Worm (Caenorhabditis elegans): Measurements from ENCODE around the gene K08H2.5.

The K08H2.5 gene

ce11 chrX:13264550-13264949, 22.4 kb upstream of the K08H2.5 start (continued):
- no peak for TF ChIP-seq nhr-84 (tag; optimal IDR thresholded peaks at IDR 0.05)
- TF ChIP-seq sptf-1 (tag; optimal IDR thresholded peaks at IDR 0.05) = no peak
- TF ChIP-seq pqm-1 (tag; optimal IDR thresholded peaks at IDR 0.05) = no peak
- no peak for TF ChIP-seq fkh-10 (GFP tag; optimal IDR thresholded peaks at IDR 0.05)
- no peak for TF ChIP-seq elt-2 (tag; optimal IDR thresholded peaks at IDR 0.05)
- TF ChIP-seq mdl-1 (tag; optimal IDR thresholded peaks at IDR 0.05) = peak in 1 of 2 experiments; percentile 44
- peak; percentile 12 for TF ChIP-seq fkh-8 (tag; optimal IDR thresholded peaks at IDR 0.05)
- TF ChIP-seq hlh-4 (tag; optimal IDR thresholded peaks at IDR 0.05) = no peak
- TF ChIP-seq mab-9 (GFP tag; IDR thresholded peaks at IDR 0.05) = no peak; the same call in 1 of the 2 replicates
- TF ChIP-seq rnt-1 (tag; optimal IDR thresholded peaks at IDR 0.05) = peak; percentile 73
- TF ChIP-seq unc-30 (tag; optimal IDR thresholded peaks at IDR 0.05) = no peak
- peak; percentile 20 for TF ChIP-seq lir-3 (tag; optimal IDR thresholded peaks at IDR 0.05; ENCODE audit: poor library complexity)
- TF ChIP-seq snu-23 (GFP tag; optimal IDR thresholded peaks at IDR 0.05) = peak; percentile 69
- no peak for TF ChIP-seq aly-2 (tag; optimal IDR thresholded peaks at IDR 0.05)
- TF ChIP-seq unc-86 (tag; optimal IDR thresholded peaks at IDR 0.05) = peak; percentile 44
- no peak for TF ChIP-seq zip-4 (GFP tag; optimal IDR thresholded peaks at IDR 0.05)
- TF ChIP-seq lsy-2 (tag; optimal IDR thresholded peaks at IDR 0.05) = peak in 1 of 2 experiments; percentile 25
- TF ChIP-seq isw-1 (GFP tag; IDR thresholded peaks at IDR 0.05) = peak; percentile 16
- no peak for TF ChIP-seq egl-27 (tag; optimal IDR thresholded peaks at IDR 0.05)
- TF ChIP-seq efl-1 (optimal IDR thresholded peaks at IDR 0.05) = peak in 1 of 2 experiments; percentile 1
- peak in 1 of 2 experiments; percentile 58 for TF ChIP-seq efl-1 (GFP tag; optimal IDR thresholded peaks at IDR 0.05 in 1 of 2)
- TF ChIP-seq nhr-71 (tag; optimal IDR thresholded peaks at IDR 0.05) = peak; percentile 68
- TF ChIP-seq nhr-90 (tag; optimal IDR thresholded peaks at IDR 0.05; ENCODE audit: poor library complexity) = peak; percentile 27
- no peak for TF ChIP-seq ceh-8 (GFP tag; optimal IDR thresholded peaks at IDR 0.05)
- TF ChIP-seq nhr-20 (tag; optimal IDR thresholded peaks at IDR 0.05) = peak; percentile 68
- TF ChIP-seq pax-3 (tag; optimal IDR thresholded peaks at IDR 0.05) = no peak
- no peak for TF ChIP-seq nhr-237 (tag; optimal IDR thresholded peaks at IDR 0.05)
- no peak for TF ChIP-seq hlh-17 (GFP tag; optimal IDR thresholded peaks at IDR 0.05; ENCODE audit: borderline replicate concordance)
- TF ChIP-seq ztf-11 (tag; optimal IDR thresholded peaks at IDR 0.05) = no peak
- TF ChIP-seq fos-1 (tag; optimal IDR thresholded peaks at IDR 0.05) = peak; percentile 43
- TF ChIP-seq nhr-77 (tag; optimal IDR thresholded peaks at IDR 0.05) = no peak
- TF ChIP-seq ceh-90 (tag; optimal IDR thresholded peaks at IDR 0.05) = no peak
- peak; percentile 43 for TF ChIP-seq xbp-1 (tag; optimal IDR thresholded peaks at IDR 0.05)
- TF ChIP-seq skn-1 (tag; optimal IDR thresholded peaks at IDR 0.05) = peak; percentile 37
- TF ChIP-seq lin-13 (GFP tag; optimal IDR thresholded peaks at IDR 0.05) = no peak
- TF ChIP-seq nhr-11 (tag; optimal IDR thresholded peaks at IDR 0.05) = no peak
- no peak for TF ChIP-seq mef-2 (tag; optimal IDR thresholded peaks at IDR 0.05)
- no peak for TF ChIP-seq F16B12.6 (tag; optimal IDR thresholded peaks at IDR 0.05)
- TF ChIP-seq lin-15B (tag; optimal IDR thresholded peaks at IDR 0.05) = no peak
- no peak for TF ChIP-seq zag-1 (tag; optimal IDR thresholded peaks at IDR 0.05)
- no peak for TF ChIP-seq sup-37 (GFP tag; optimal IDR thresholded peaks at IDR 0.05)
- no peak for TF ChIP-seq sox-4 (tag; optimal IDR thresholded peaks at IDR 0.05)
- no peak for TF ChIP-seq nhr-85 (tag)
- TF ChIP-seq unc-98 (GFP tag; IDR thresholded peaks at IDR 0.05) = no peak
- peak; percentile 80 for TF ChIP-seq nhr-47 (tag; optimal IDR thresholded peaks at IDR 0.05)
- TF ChIP-seq Y116A8C.19 (tag; optimal IDR thresholded peaks at IDR 0.05; ENCODE audit: borderline replicate concordance) = no peak
- peak; percentile 72 for TF ChIP-seq nhr-19 (GFP tag; conservative IDR thresholded peaks at IDR 0.05)
- TF ChIP-seq vab-15 (tag; optimal IDR thresholded peaks at IDR 0.05) = no peak
- no peak for TF ChIP-seq ztf-4 (tag; optimal IDR thresholded peaks at IDR 0.05)
- TF ChIP-seq unc-130 (tag; optimal IDR thresholded peaks at IDR 0.05) = no peak
- no peak for TF ChIP-seq hpl-2 (GFP tag; optimal IDR thresholded peaks at IDR 0.05)
- TF ChIP-seq grh-1 (GFP tag; IDR thresholded peaks at IDR 0.05) = no peak
- TF ChIP-seq ces-1 (GFP tag; optimal IDR thresholded peaks at IDR 0.05) = no peak
